Fruit fly (Drosophila melanogaster): ENCODE measurements around the gene CG5246.

DNA sequence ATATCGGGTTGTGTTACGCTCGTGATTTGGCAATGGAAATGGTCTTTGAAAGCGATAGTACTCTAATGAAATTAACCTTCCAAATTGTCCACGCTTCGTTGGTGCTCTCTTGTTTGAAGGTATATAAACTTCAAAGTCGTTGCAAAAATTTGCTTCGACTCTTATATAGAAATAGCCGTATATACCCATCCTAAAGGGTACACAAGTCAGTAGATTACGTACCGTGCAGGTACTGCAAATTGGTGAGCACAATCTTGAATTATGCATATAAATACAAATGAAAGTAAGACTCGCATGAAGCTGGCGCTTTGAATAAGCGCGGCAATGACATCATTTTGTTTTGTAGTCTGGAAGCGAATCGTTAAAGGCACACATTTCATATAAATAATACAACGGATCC, 19.7 kb upstream of the CG5246 start:
- TF ChIP-seq h (optimal IDR thresholded peaks at IDR 0.05), result no peak
- TF ChIP-seq psq (optimal IDR thresholded peaks at IDR 0.05), result no peak

All from Kc167 (cell line).